Fruit fly (Drosophila melanogaster) whole organism, embryonic: ENCODE results near the gene nmo.

Source experiments
- Ada2b ChIP-seq: fragments of 200-800 bp; sonication (Bioruptor generic); IDR thresholded peaks from 2 replicates; pipeline ENCODE4 v1.3.6; 2022; ENCODE audit warnings: missing biosample characterization, missing genetic modification characterization
- Aef1 ChIP-seq: fragments of 200-800 bp; sonication (Bioruptor generic); IDR thresholded peaks from 3 replicates; pipeline ENCODE4 v1.3.6; 2022; ENCODE audit warnings: missing biosample characterization, missing genetic modification characterization
- BEAF-32 ChIP-seq: fragments of 200-800 bp; sonication (Bioruptor generic); optimal IDR thresholded peaks from 3 replicates; lab custom pipeline; 2017; ENCODE audit warnings: missing biosample characterization, missing genetic modification characterization, mild to moderate bottlenecking, moderate library complexity, missing genetic modification reagents
- CG10147 ChIP-seq: fragments of 200-800 bp; sonication (Bioruptor generic); optimal IDR thresholded peaks from 2 replicates; lab custom pipeline; 2019; ENCODE audit warnings: missing biosample characterization, mild to moderate bottlenecking, missing genetic modification characterization, moderate library complexity
- CG10209 ChIP-seq: fragments of 200-800 bp; sonication (Bioruptor generic); optimal IDR thresholded peaks from 3 replicates; lab custom pipeline; 2017; ENCODE audit warnings: missing biosample characterization, mild to moderate bottlenecking, missing genetic modification characterization, missing genetic modification reagents
- CG12299 ChIP-seq: fragments of 200-800 bp; sonication (Bioruptor generic); optimal IDR thresholded peaks from 2 replicates; lab custom pipeline; 2018; ENCODE audit warnings: missing biosample characterization, mild to moderate bottlenecking, missing genetic modification characterization
- CG12391 ChIP-seq: fragments of 200-800 bp; sonication (Bioruptor generic); optimal IDR thresholded peaks from 3 replicates; lab custom pipeline; 2018; ENCODE audit warnings: missing biosample characterization, mild to moderate bottlenecking, missing genetic modification characterization, moderate library complexity
- CG13287 ChIP-seq: fragments of 200-800 bp; sonication (Bioruptor generic); IDR thresholded peaks from 2 replicates; pipeline ENCODE4 v1.3.6; 2022; ENCODE audit warnings: missing biosample characterization, missing genetic modification characterization; ENCODE audit not compliant: partially characterized antibody
- CG13296 ChIP-seq: fragments of 200-800 bp; sonication (Bioruptor generic); optimal IDR thresholded peaks from 3 replicates; lab custom pipeline; 2018; ENCODE audit warnings: missing biosample characterization, mild to moderate bottlenecking, missing genetic modification characterization
- CG15073 ChIP-seq: fragments of 200-800 bp; sonication (Bioruptor generic); optimal IDR thresholded peaks from 2 replicates; lab custom pipeline; 2016; ENCODE audit warnings: missing biosample characterization, missing genetic modification characterization
- CG2120 ChIP-seq: fragments of 200-800 bp; sonication (Bioruptor generic); optimal IDR thresholded peaks from 3 replicates; lab custom pipeline; 2016; ENCODE audit warnings: missing biosample characterization, missing genetic modification characterization
- CG30403 ChIP-seq: fragments of 200-800 bp; sonication (Bioruptor generic); optimal IDR thresholded peaks from 3 replicates; lab custom pipeline; 2016; ENCODE audit warnings: missing biosample characterization, missing genetic modification characterization
- CG33557 ChIP-seq: fragments of 200-800 bp; sonication (Bioruptor generic); optimal IDR thresholded peaks from 2 replicates; lab custom pipeline; 2019; ENCODE audit warnings: missing biosample characterization, mild to moderate bottlenecking, missing genetic modification characterization, moderate library complexity
- CG3995 ChIP-seq: fragments of 200-800 bp; sonication (Bioruptor generic); optimal IDR thresholded peaks from 3 replicates; lab custom pipeline; 2016; ENCODE audit warnings: missing biosample characterization, missing genetic modification characterization
- CG42726 ChIP-seq: fragments of 200-800 bp; sonication (Bioruptor generic); IDR thresholded peaks from 2 replicates; pipeline ENCODE4 v1.3.6; 2022; ENCODE audit warnings: missing biosample characterization, missing genetic modification characterization; ENCODE audit not compliant: partially characterized antibody
- CG4730 ChIP-seq: fragments of 200-800 bp; sonication (Bioruptor generic); IDR thresholded peaks from 2 replicates; pipeline ENCODE4 v1.3.6; 2022; ENCODE audit warnings: missing biosample characterization, missing genetic modification characterization
- CG7987 ChIP-seq: fragments of 200-800 bp; sonication (Bioruptor generic); optimal IDR thresholded peaks from 2 replicates; lab custom pipeline; 2018; ENCODE audit warnings: missing biosample characterization, mild to moderate bottlenecking, missing genetic modification characterization, moderate library complexity
- CG8359 ChIP-seq: fragments of 200-800 bp; sonication (Bioruptor generic); optimal IDR thresholded peaks from 2 replicates; lab custom pipeline; 2017; ENCODE audit warnings: missing biosample characterization, mild to moderate bottlenecking, missing genetic modification characterization, borderline replicate concordance
- CG8924 ChIP-seq: fragments of 200-800 bp; optimal IDR thresholded peaks from 3 replicates; lab custom pipeline; 2019; ENCODE audit warnings: missing biosample characterization, mild to moderate bottlenecking, missing genetic modification characterization, moderate library complexity
- D19A ChIP-seq: fragments of 200-800 bp; optimal IDR thresholded peaks from 3 replicates; lab custom pipeline; 2019; ENCODE audit warnings: missing biosample characterization, mild to moderate bottlenecking, missing genetic modification characterization, moderate library complexity
- Dfd ChIP-seq, 2 experiments: fragments of >200 bp; optimal IDR thresholded peaks; 2 replicates each; lab custom pipeline; 2017; ENCODE audit warnings: missing biosample characterization in 2 of 2, missing genetic modification characterization in 2 of 2
- Eip74EF ChIP-seq, 2 experiments: fragments of 200-800 bp in 1 of 2; fragments of >200 bp in 1 of 2; sonication (Bioruptor generic) in 1 of 2; optimal IDR thresholded peaks; 2 replicates each; lab custom pipeline; 2017 to 2019; ENCODE audit warnings: missing biosample characterization in 2 of 2, missing genetic modification characterization in 2 of 2, mild to moderate bottlenecking in 1 of 2, moderate library complexity in 1 of 2
- Elba2 ChIP-seq: fragments of 200-800 bp; sonication (Bioruptor generic); optimal IDR thresholded peaks from 3 replicates; lab custom pipeline; 2016; ENCODE audit warnings: missing biosample characterization, missing genetic modification characterization
- HmgD ChIP-seq: fragments of 200-800 bp; sonication (Bioruptor generic); optimal IDR thresholded peaks from 3 replicates; lab custom pipeline; 2016; ENCODE audit warnings: missing biosample characterization, missing genetic modification characterization
- Hr39 ChIP-seq: fragments of >200 bp; optimal IDR thresholded peaks from 2 replicates; lab custom pipeline; 2017
- MESR4 ChIP-seq: fragments of 200-800 bp; sonication (Bioruptor generic); optimal IDR thresholded peaks from 2 replicates; lab custom pipeline; 2018; ENCODE audit warnings: missing biosample characterization, mild to moderate bottlenecking, missing genetic modification characterization, moderate library complexity
- Med ChIP-seq: fragments of 200-800 bp; sonication (Bioruptor generic); peaks from one replicate; lab custom pipeline; 2016; ENCODE audit warnings: missing biosample characterization, missing genetic modification characterization, mild to moderate bottlenecking, inconsistent platforms, moderate library complexity
- Nf-YC ChIP-seq: fragments of 200-800 bp; optimal IDR thresholded peaks from 3 replicates; lab custom pipeline; 2019; ENCODE audit warnings: missing biosample characterization, mild to moderate bottlenecking, missing genetic modification characterization, moderate library complexity
- Sin3A ChIP-seq: fragments of >200 bp; optimal IDR thresholded peaks from 2 replicates; lab custom pipeline; 2018
- Six4 ChIP-seq: fragments of 200-800 bp; sonication (Bioruptor generic); optimal IDR thresholded peaks from 2 replicates; lab custom pipeline; 2016; ENCODE audit warnings: missing biosample characterization, missing genetic modification characterization
- Sox102F ChIP-seq: fragments of 200-800 bp; sonication (Bioruptor generic); optimal IDR thresholded peaks from 2 replicates; lab custom pipeline; 2018; ENCODE audit warnings: missing biosample characterization, mild to moderate bottlenecking, missing genetic modification characterization, moderate library complexity
- Stat92E ChIP-seq, 3 experiments: fragments of >200 bp in 2 of 3; fragments of 200-800 bp in 1 of 3; sonication (Bioruptor generic) in 1 of 3; optimal IDR thresholded peaks; 2 replicates each; lab custom pipeline; 2017 to 2019; ENCODE audit warnings: missing biosample characterization in 3 of 3, missing genetic modification characterization in 3 of 3, mild to moderate bottlenecking in 1 of 3, moderate library complexity in 1 of 3
- Tbp ChIP-seq: fragments of >200 bp; optimal IDR thresholded peaks from 2 replicates; lab custom pipeline; 2018; ENCODE audit warnings: missing biosample characterization, missing genetic modification characterization
- YL-1 ChIP-seq: fragments of 200-800 bp; sonication (Bioruptor generic); optimal IDR thresholded peaks from 3 replicates; lab custom pipeline; 2017; ENCODE audit warnings: missing biosample characterization, mild to moderate bottlenecking, missing genetic modification characterization
- cg ChIP-seq: fragments of 200-800 bp; sonication (Bioruptor generic); optimal IDR thresholded peaks from 3 replicates; lab custom pipeline; 2019; ENCODE audit warnings: missing biosample characterization, mild to moderate bottlenecking, missing genetic modification characterization, moderate library complexity
- crol ChIP-seq: fragments of 200-800 bp; sonication (Bioruptor generic); IDR thresholded peaks from 2 replicates; pipeline ENCODE4 v1.3.6; 2022; ENCODE audit warnings: missing biosample characterization, missing genetic modification characterization
- dati ChIP-seq: fragments of 200-800 bp; sonication (Bioruptor generic); IDR thresholded peaks from 2 replicates; pipeline ENCODE4 v1.3.6; 2022; ENCODE audit warnings: missing biosample characterization, missing genetic modification characterization
- jing ChIP-seq: fragments of 200-800 bp; sonication (Bioruptor generic); optimal IDR thresholded peaks from 2 replicates; lab custom pipeline; 2018; ENCODE audit warnings: missing biosample characterization, mild to moderate bottlenecking, missing genetic modification characterization
- maf-S ChIP-seq: fragments of 200-800 bp; sonication (Bioruptor generic); optimal IDR thresholded peaks from 2 replicates; lab custom pipeline; 2016; ENCODE audit warnings: missing biosample characterization, missing genetic modification characterization
- nau ChIP-seq: fragments of 200-800 bp; sonication (Bioruptor generic); optimal IDR thresholded peaks from 3 replicates; lab custom pipeline; 2017; ENCODE audit warnings: missing biosample characterization, mild to moderate bottlenecking, missing genetic modification characterization, missing genetic modification reagents
- p53 ChIP-seq: fragments of 200-800 bp; sonication (Bioruptor generic); optimal IDR thresholded peaks from 2 replicates; lab custom pipeline; 2016; ENCODE audit warnings: missing biosample characterization, missing genetic modification characterization
- pzg ChIP-seq: fragments of 200-800 bp; sonication (Bioruptor generic); optimal IDR thresholded peaks from 3 replicates; lab custom pipeline; 2018; ENCODE audit warnings: missing biosample characterization, mild to moderate bottlenecking, missing genetic modification characterization, moderate library complexity
- row ChIP-seq: fragments of 200-800 bp; sonication (Bioruptor generic); IDR thresholded peaks from 3 replicates; pipeline ENCODE4 v1.3.6; 2022; ENCODE audit warnings: missing biosample characterization, missing genetic modification characterization
- sd ChIP-seq: fragments of 200-800 bp; sonication (Bioruptor generic); optimal IDR thresholded peaks from 3 replicates; lab custom pipeline; 2018; ENCODE audit warnings: missing biosample characterization, mild to moderate bottlenecking, missing genetic modification characterization, moderate library complexity
- shn ChIP-seq: fragments of 200-800 bp; sonication (Bioruptor generic); optimal IDR thresholded peaks from 3 replicates; lab custom pipeline; 2016; ENCODE audit warnings: missing biosample characterization, missing genetic modification characterization
- slbo ChIP-seq: fragments of 200-800 bp; sonication (Bioruptor generic); IDR thresholded peaks from 2 replicates; pipeline ENCODE4 v1.3.6; 2022; ENCODE audit warnings: missing biosample characterization, missing genetic modification characterization
- sr ChIP-seq: fragments of 200-800 bp; sonication (Bioruptor generic); IDR thresholded peaks from 3 replicates; pipeline ENCODE4 v1.3.6; 2022; ENCODE audit warnings: missing biosample characterization, missing genetic modification characterization
- tin ChIP-seq: fragments of 200-800 bp; sonication (Bioruptor generic); optimal IDR thresholded peaks from 3 replicates; lab custom pipeline; 2016; ENCODE audit warnings: missing biosample characterization, missing genetic modification characterization
- twi ChIP-seq: fragments of 200-800 bp; optimal IDR thresholded peaks from 2 replicates; lab custom pipeline; 2019; ENCODE audit warnings: missing biosample characterization, mild to moderate bottlenecking, missing genetic modification characterization, moderate library complexity
- unc-4 ChIP-seq: fragments of 200-800 bp; sonication (Bioruptor generic); IDR thresholded peaks from 2 replicates; pipeline ENCODE4 v1.3.6; 2022; ENCODE audit warnings: missing biosample characterization, missing genetic modification characterization; ENCODE audit not compliant: partially characterized antibody

nmo gene

DNA sequence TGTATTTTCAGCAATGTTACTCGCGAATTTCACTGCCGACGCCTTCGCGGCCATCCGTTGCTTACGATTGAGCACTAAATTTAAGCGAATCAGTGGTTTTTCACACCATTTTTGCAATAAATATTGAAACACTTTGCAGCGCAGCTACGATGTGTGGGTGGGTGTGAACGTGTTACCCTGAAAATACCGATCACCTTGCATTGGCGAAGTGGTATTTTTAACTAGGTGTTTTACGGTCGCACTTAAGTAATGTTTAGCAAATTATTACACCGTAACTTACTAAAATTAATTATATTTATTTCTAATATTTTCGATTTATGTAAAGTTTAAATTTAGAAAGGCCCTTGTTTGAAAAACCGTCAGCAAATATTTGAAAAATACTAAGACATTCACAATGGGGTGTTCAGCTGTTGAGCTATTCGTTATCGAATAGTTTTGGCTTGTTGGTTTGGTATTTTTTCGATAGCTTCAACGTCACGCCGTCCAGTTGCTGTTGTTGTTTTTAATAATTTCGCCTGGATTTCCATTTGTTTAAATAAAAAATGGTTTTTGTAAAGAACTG, 42.8 kb upstream of the nmo start, which contains the start of the genes syd and Srp9 (continued):
- TF ChIP-seq Eip74EF (GFP tag; optimal IDR thresholded peaks at IDR 0.05; lab: Kevin White, UChicago) (no peak), CG30403 (peak; percentile 5), slbo (GFP tag; lab: Robert Waterston, UW) (no peak), CG33557 (no peak), Six4 (GFP tag; lab: Kevin White, UChicago) (no peak), Aef1 (GFP tag; lab: Robert Waterston, UW) (no peak), pzg (GFP tag; lab: Kevin White, UChicago) (peak; percentile 61), Hr39 (lab: Kevin White, UChicago) (no peak), Dfd (GFP tag; optimal IDR thresholded peaks at IDR 0.05; lab: Kevin White, UChicago) (no peak), CG42726 (GFP tag; lab: Robert Waterston, UW) (no peak), Nf-YC (tag; lab: Kevin White, UChicago) (peak; percentile 38), Sox102F (GFP tag; lab: Kevin White, UChicago) (no peak), HmgD (GFP tag; lab: Kevin White, UChicago) (no peak), D19A (no peak), MESR4 (peak; percentile 90), cg (GFP tag; lab: Kevin White, UChicago) (peak; percentile 57), p53 (GFP tag; lab: Kevin White, UChicago) (no peak), CG12299 (tag; lab: Kevin White, UChicago) (peak; percentile 6), BEAF-32 (GFP tag; lab: Kevin White, UChicago) (peak; percentile 58), jing (GFP tag; lab: Kevin White, UChicago) (no peak), sr (peak; percentile 38; the same call in 1 of the 3 replicates), Tbp (GFP tag; lab: Kevin White, UChicago) (no peak), maf-S (GFP tag; lab: Kevin White, UChicago) (no peak), Ada2b (no peak), CG8359 (GFP tag; lab: Kevin White, UChicago) (no peak), crol (GFP tag; lab: Robert Waterston, UW) (no peak), CG4730 (GFP tag; lab: Robert Waterston, UW) (no peak), dati (no peak), CG7987 (no peak), CG8924 (tag; lab: Kevin White, UChicago) (peak; percentile 65), CG13287 (peak; percentile 54), CG10147 (GFP tag; lab: Kevin White, UChicago) (no peak), Elba2 (no peak), Sin3A (lab: Kevin White, UChicago) (peak; percentile 53), nau (no peak), twi (tag; lab: Kevin White, UChicago) (no peak), YL-1 (GFP tag; lab: Kevin White, UChicago) (peak; percentile 69), CG10209 (GFP tag; lab: Kevin White, UChicago) (no peak), CG13296 (GFP tag; lab: Kevin White, UChicago) (no peak), Stat92E (GFP tag; optimal IDR thresholded peaks at IDR 0.05; lab: Kevin White, UChicago) (peak in 1 of 3 experiments; percentile 48), CG15073 (GFP tag; lab: Kevin White, UChicago) (no peak), CG12391 (tag; lab: Kevin White, UChicago) (peak; percentile 36), tin (GFP tag; lab: Kevin White, UChicago) (no peak), shn (GFP tag; lab: Kevin White, UChicago) (no peak), sd (tag; lab: Kevin White, UChicago) (peak; percentile 58), CG3995 (peak; percentile 44), Med (GFP tag; lab: Kevin White, UChicago) (peak; percentile 64), unc-4 (GFP tag; lab: Robert Waterston, UW) (peak; percentile 23; the same call in 1 of the 2 replicates), CG2120 (no peak), row (GFP tag; lab: Robert Waterston, UW) (peak; percentile 12; the same call in 1 of the 3 replicates)
